Worm (Caenorhabditis elegans) whole organism, young adult: Measurements from ENCODE around the gene pkg-2.

Experiments
- B0019.2 ChIP-seq: fragments of 200-800 bp; sonication (Bioruptor generic); conservative IDR thresholded peaks from 2 replicates; pipeline ENCODE4 v1.3.6; 2022; ENCODE audit warnings: missing genetic modification reagents, missing genetic modification characterization, missing compliant biosample characterization
- C06A6.2 ChIP-seq: fragments of 200-800 bp; sonication (Bioruptor generic); conservative IDR thresholded peaks from 2 replicates; pipeline ENCODE4 v1.3.6; 2022; ENCODE audit warnings: missing genetic modification characterization, missing compliant biosample characterization
- D2030.7 ChIP-seq: fragments of 200-800 bp; sonication (Bioruptor generic); IDR thresholded peaks from 2 replicates; pipeline ENCODE4 v1.3.6; 2022; ENCODE audit warnings: missing genetic modification reagents, missing genetic modification characterization, missing compliant biosample characterization
- F10E7.11 ChIP-seq: sonication (generic microtip); optimal IDR thresholded peaks from 2 replicates; lab custom pipeline; 2017; ENCODE audit warnings: mild to moderate bottlenecking, missing genetic modification characterization, moderate library complexity, missing compliant biosample characterization
- F23B12.7 ChIP-seq: sonication (generic microtip); optimal IDR thresholded peaks from 2 replicates; lab custom pipeline; 2017; ENCODE audit warnings: missing genetic modification characterization, mild to moderate bottlenecking, missing compliant biosample characterization, antibody characterized with exemption, moderate library complexity; ENCODE audit not compliant: insufficient read depth
- F33H1.4 ChIP-seq: fragments of 200-800 bp; sonication (Bioruptor generic); IDR thresholded peaks from 2 replicates; pipeline ENCODE4 v1.3.6; 2022; ENCODE audit warnings: missing genetic modification reagents, missing genetic modification characterization, missing compliant biosample characterization
- F37B4.10 ChIP-seq: fragments of 200-800 bp; sonication (Bioruptor generic); IDR thresholded peaks from 2 replicates; pipeline ENCODE4 v1.3.6; 2022; ENCODE audit warnings: missing genetic modification characterization, missing compliant biosample characterization
- F52B5.7 ChIP-seq: sonication (generic microtip); optimal IDR thresholded peaks from 2 replicates; lab custom pipeline; 2016; ENCODE audit warnings: mild to moderate bottlenecking, missing genetic modification characterization, missing compliant biosample characterization
- F57A8.1 ChIP-seq: fragments of 200-800 bp; sonication (Bioruptor generic); optimal IDR thresholded peaks from 2 replicates; lab custom pipeline; 2018; ENCODE audit warnings: mild to moderate bottlenecking, missing genetic modification characterization, moderate library complexity, missing compliant biosample characterization
- K12H6.12 ChIP-seq: fragments of 200-800 bp; sonication (Bioruptor generic); optimal IDR thresholded peaks from 2 replicates; lab custom pipeline; 2018; ENCODE audit warnings: mild to moderate bottlenecking, missing genetic modification characterization, missing compliant biosample characterization
- Y53F4B.3 ChIP-seq: fragments of 200-800 bp; sonication (Bioruptor generic); IDR thresholded peaks from 2 replicates; pipeline ENCODE4 v1.3.6; 2022; ENCODE audit warnings: missing genetic modification reagents, missing genetic modification characterization, missing compliant biosample characterization
- Y56A3A.18 ChIP-seq: fragments of 200-800 bp; sonication (Bioruptor generic); IDR thresholded peaks from 2 replicates; pipeline ENCODE4 v1.3.6; 2022; ENCODE audit warnings: missing genetic modification reagents, missing genetic modification characterization, missing compliant biosample characterization
- Y67H2A.10 ChIP-seq: fragments of 200-800 bp; sonication (Bioruptor generic); conservative IDR thresholded peaks from 2 replicates; pipeline ENCODE4 v1.3.6; 2022; ENCODE audit warnings: missing genetic modification reagents, missing genetic modification characterization, missing compliant biosample characterization
- aptf-2 ChIP-seq: fragments of 200-800 bp; sonication (Bioruptor generic); conservative IDR thresholded peaks from 2 replicates; pipeline ENCODE4 v1.3.6; 2022; ENCODE audit warnings: missing genetic modification reagents, missing genetic modification characterization, missing compliant biosample characterization
- aptf-3 ChIP-seq: fragments of 200-800 bp; sonication (Bioruptor generic); IDR thresholded peaks from 2 replicates; pipeline ENCODE4 v1.3.6; 2022; ENCODE audit warnings: missing genetic modification characterization, missing compliant biosample characterization
- atf-7 ChIP-seq: sonication (generic microtip); optimal IDR thresholded peaks from 2 replicates; lab custom pipeline; 2017; ENCODE audit warnings: mild to moderate bottlenecking, missing genetic modification characterization, missing compliant biosample characterization
- attf-6 ChIP-seq: fragments of 200-800 bp; sonication (Bioruptor generic); IDR thresholded peaks from 2 replicates; pipeline ENCODE4 v1.3.6; 2022; ENCODE audit warnings: missing genetic modification reagents, missing genetic modification characterization, missing compliant biosample characterization
- ceh-58 ChIP-seq: fragments of 200-800 bp; sonication (Bioruptor generic); IDR thresholded peaks from 2 replicates; pipeline ENCODE4 v1.3.6; 2022; ENCODE audit warnings: missing genetic modification characterization, missing compliant biosample characterization
- ceh-79 ChIP-seq: sonication (generic microtip); optimal IDR thresholded peaks from 2 replicates; lab custom pipeline; 2017; ENCODE audit warnings: mild to moderate bottlenecking, missing genetic modification characterization, missing compliant biosample characterization
- ceh-91 ChIP-seq: fragments of 200-800 bp; sonication (Bioruptor generic); IDR thresholded peaks from 2 replicates; pipeline ENCODE4 v1.3.6; 2022; ENCODE audit warnings: missing genetic modification reagents, missing genetic modification characterization, missing compliant biosample characterization
- dox-1 ChIP-seq: fragments of 200-800 bp; sonication (Bioruptor generic); IDR thresholded peaks from 2 replicates; pipeline ENCODE4 v1.3.6; 2022; ENCODE audit warnings: missing genetic modification reagents, missing genetic modification characterization, missing compliant biosample characterization
- egrh-3 ChIP-seq: fragments of 200-800 bp; sonication (Bioruptor generic); IDR thresholded peaks from 2 replicates; pipeline ENCODE4 v1.3.6; 2022; ENCODE audit warnings: missing genetic modification reagents, missing genetic modification characterization, missing compliant biosample characterization
- hlh-12 ChIP-seq: sonication (generic microtip); optimal IDR thresholded peaks from 2 replicates; lab custom pipeline; 2016; ENCODE audit warnings: missing genetic modification characterization, missing compliant biosample characterization
- hlh-26 ChIP-seq: fragments of 200-800 bp; sonication (Bioruptor generic); conservative IDR thresholded peaks from 2 replicates; pipeline ENCODE4 v1.3.6; 2022; ENCODE audit warnings: missing genetic modification reagents, missing genetic modification characterization, missing compliant biosample characterization
- hmg-20 ChIP-seq: fragments of 200-800 bp; sonication (Bioruptor generic); IDR thresholded peaks from 2 replicates; pipeline ENCODE4 v1.3.6; 2022; ENCODE audit warnings: missing genetic modification reagents, missing genetic modification characterization, missing compliant biosample characterization
- hsf-1 ChIP-seq: fragments of 200-800 bp; sonication (Bioruptor generic); IDR thresholded peaks from 2 replicates; pipeline ENCODE4 v1.3.6; 2022; ENCODE audit warnings: missing genetic modification reagents, missing genetic modification characterization, missing compliant biosample characterization
- lag-1 ChIP-seq: fragments of 200-800 bp; sonication (Bioruptor generic); IDR thresholded peaks from 2 replicates; pipeline ENCODE4 v1.3.6; 2022; ENCODE audit warnings: missing genetic modification reagents, missing genetic modification characterization, missing compliant biosample characterization
- lin-40 ChIP-seq: sonication (generic microtip); optimal IDR thresholded peaks from 2 replicates; lab custom pipeline; 2016; ENCODE audit warnings: missing genetic modification characterization, mild to moderate bottlenecking, missing compliant biosample characterization, missing genotype, missing genetic modification reagents
- lsy-27 ChIP-seq: sonication (generic microtip); optimal IDR thresholded peaks from 2 replicates; lab custom pipeline; 2017; ENCODE audit warnings: missing genetic modification characterization, mild to moderate bottlenecking, missing compliant biosample characterization, antibody characterized with exemption, missing genotype, borderline replicate concordance; ENCODE audit not compliant: insufficient read depth
- madf-8 ChIP-seq: fragments of 200-800 bp; sonication (Bioruptor generic); conservative IDR thresholded peaks from 2 replicates; pipeline ENCODE4 v1.3.6; 2022; ENCODE audit warnings: missing genetic modification reagents, missing genetic modification characterization, missing compliant biosample characterization
- mcd-1 ChIP-seq: fragments of 200-800 bp; sonication (Bioruptor generic); IDR thresholded peaks from 2 replicates; pipeline ENCODE4 v1.3.6; 2022; ENCODE audit warnings: missing genetic modification reagents, missing genetic modification characterization, missing compliant biosample characterization
- nfya-1 ChIP-seq: sonication (generic microtip); optimal IDR thresholded peaks from 2 replicates; lab custom pipeline; 2017; ENCODE audit warnings: antibody characterized with exemption, missing compliant biosample characterization, missing genetic modification characterization, borderline replicate concordance; ENCODE audit not compliant: insufficient read depth
- nhr-27 ChIP-seq: fragments of 200-800 bp; sonication (Bioruptor generic); optimal IDR thresholded peaks from 2 replicates; lab custom pipeline; 2018; ENCODE audit warnings: mild to moderate bottlenecking, missing genetic modification characterization, moderate library complexity, missing compliant biosample characterization
- nhr-80 ChIP-seq: sonication (generic microtip); optimal IDR thresholded peaks from 2 replicates; lab custom pipeline; 2016; ENCODE audit warnings: missing genetic modification characterization, missing compliant biosample characterization
- pbrm-1 ChIP-seq: fragments of 200-800 bp; sonication (Bioruptor generic); IDR thresholded peaks from 2 replicates; pipeline ENCODE4 v1.3.6; 2022; ENCODE audit warnings: missing genetic modification reagents, missing genetic modification characterization, missing compliant biosample characterization
- sea-2 ChIP-seq: fragments of 200-800 bp; sonication (Bioruptor generic); IDR thresholded peaks from 2 replicates; pipeline ENCODE4 v1.3.6; 2022; ENCODE audit warnings: missing genetic modification characterization, missing compliant biosample characterization
- snpc-3.4 ChIP-seq: sonication (generic microtip); optimal IDR thresholded peaks from 2 replicates; lab custom pipeline; 2017; ENCODE audit warnings: missing genetic modification characterization, mild to moderate bottlenecking, missing compliant biosample characterization, antibody characterized with exemption, moderate library complexity, missing genotype, missing genetic modification reagents
- snpc-4 ChIP-seq, 5 experiments: fragments of 150-350 bp in 1 of 5; sonication (generic microtip) in 4 of 5; optimal IDR thresholded peaks; 2 replicates each; lab custom pipeline; 2014 to 2018; ENCODE audit warnings: missing genetic modification characterization in 5 of 5, missing biosample characterization in 3 of 5, antibody characterized with exemption in 2 of 5, mild to moderate bottlenecking in 2 of 5, missing compliant biosample characterization in 2 of 5, missing genotype in 2 of 5, moderate library complexity in 2 of 5, missing genetic modification reagents in 1 of 5
- sptf-2 ChIP-seq: fragments of 200-800 bp; sonication (Bioruptor generic); optimal IDR thresholded peaks from 2 replicates; lab custom pipeline; 2018; ENCODE audit warnings: mild to moderate bottlenecking, missing genetic modification characterization, missing compliant biosample characterization
- tbp1 ChIP-seq: fragments of 200-800 bp; sonication (Bioruptor generic); optimal IDR thresholded peaks from 2 replicates; lab custom pipeline; 2018; ENCODE audit warnings: mild to moderate bottlenecking, missing genetic modification characterization, missing compliant biosample characterization
- tbx-9 ChIP-seq: sonication (generic microtip); optimal IDR thresholded peaks from 2 replicates; lab custom pipeline; 2016; ENCODE audit warnings: borderline replicate concordance, missing genetic modification characterization, inconsistent platforms, missing compliant biosample characterization
- tlf-1 ChIP-seq: fragments of 200-800 bp; sonication (Bioruptor generic); optimal IDR thresholded peaks from 2 replicates; lab custom pipeline; 2018; ENCODE audit warnings: mild to moderate bottlenecking, missing genetic modification characterization, missing compliant biosample characterization
- unc-130 ChIP-seq: sonication (generic microtip); optimal IDR thresholded peaks from 2 replicates; lab custom pipeline; 2016; ENCODE audit warnings: missing genetic modification reagents, missing genetic modification characterization, missing compliant biosample characterization
- unc-62 ChIP-seq: fragments of 150-350 bp; optimal IDR thresholded peaks from 2 replicates; lab custom pipeline; 2014; ENCODE audit warnings: missing biosample characterization, missing genetic modification reagents, missing genetic modification characterization
- ztf-22 ChIP-seq: fragments of 200-800 bp; sonication (Bioruptor generic); optimal IDR thresholded peaks from 2 replicates; lab custom pipeline; 2018; ENCODE audit warnings: mild to moderate bottlenecking, missing genetic modification characterization, moderate library complexity, missing compliant biosample characterization
- ztf-25 ChIP-seq: fragments of 200-800 bp; sonication (Bioruptor generic); IDR thresholded peaks from 2 replicates; pipeline ENCODE4 v1.3.6; 2022; ENCODE audit warnings: missing genetic modification reagents, missing genetic modification characterization, missing compliant biosample characterization
- ztf-26 ChIP-seq: sonication (generic microtip); optimal IDR thresholded peaks from 2 replicates; lab custom pipeline; 2017; ENCODE audit warnings: missing genetic modification characterization, missing compliant biosample characterization
- ztf-3 ChIP-seq: fragments of 200-800 bp; sonication (Bioruptor generic); optimal IDR thresholded peaks from 2 replicates; lab custom pipeline; 2018; ENCODE audit warnings: mild to moderate bottlenecking, missing genetic modification characterization, missing compliant biosample characterization

pkg-2 gene

ce11 chrIV:8499956-8500355 lies 20.7 kb upstream of the pkg-2 start:
- peak; percentile 45; the same call in 1 of the 2 replicates for TF ChIP-seq ceh-91 (GFP tag; lab: Robert Waterston, UW)
- no peak for TF ChIP-seq aptf-2 (GFP tag; lab: Robert Waterston, UW)
- no peak for TF ChIP-seq tlf-1 (GFP tag; lab: Kevin White, UChicago)
- TF ChIP-seq madf-8 (GFP tag; lab: Robert Waterston, UW) = peak; percentile 55
- TF ChIP-seq hlh-12 (tag; lab: Kevin White, UChicago) = no peak
- no peak for TF ChIP-seq F52B5.7 (tag; lab: Kevin White, UChicago)
- TF ChIP-seq F33H1.4 (GFP tag; lab: Robert Waterston, UW) = peak; percentile 41
- TF ChIP-seq tbx-9 = no peak
- TF ChIP-seq Y53F4B.3 (GFP tag; lab: Robert Waterston, UW) = no peak
- TF ChIP-seq B0019.2 (GFP tag; lab: Robert Waterston, UW) = 0 out of 2 replicates have a peak, but pooled peaks have one; percentile 24
- TF ChIP-seq ztf-3 (GFP tag; lab: Kevin White, UChicago) = no peak
- peak; percentile 64; the same call in 1 of the 2 replicates for TF ChIP-seq pbrm-1 (GFP tag; lab: Robert Waterston, UW)
- no peak for TF ChIP-seq nhr-80
- no peak for TF ChIP-seq F37B4.10 (GFP tag; lab: Robert Waterston, UW)
- TF ChIP-seq lag-1 (GFP tag; lab: Robert Waterston, UW) = no peak
- TF ChIP-seq F10E7.11 = no peak
- TF ChIP-seq ztf-22 (GFP tag; lab: Kevin White, UChicago) = no peak
- no peak for TF ChIP-seq unc-130 (GFP tag; lab: Kevin White, UChicago)
- no peak for TF ChIP-seq C06A6.2 (GFP tag; lab: Robert Waterston, UW)
- no peak for TF ChIP-seq F57A8.1 (GFP tag; lab: Kevin White, UChicago)
- peak; percentile 85 for TF ChIP-seq hsf-1
- no peak for TF ChIP-seq mcd-1
- TF ChIP-seq nhr-27 (tag; lab: Kevin White, UChicago) = no peak
- no peak for TF ChIP-seq ztf-26
- no peak for TF ChIP-seq sptf-2 (GFP tag; lab: Kevin White, UChicago)
- TF ChIP-seq ceh-58 (GFP tag; lab: Robert Waterston, UW) = 0 out of 2 replicates have a peak, but pooled peaks have one; percentile 27
- no peak for TF ChIP-seq lin-40
- TF ChIP-seq hlh-26 (GFP tag; lab: Robert Waterston, UW) = no peak
- no peak for TF ChIP-seq ceh-79 (tag; lab: Kevin White, UChicago)
- TF ChIP-seq nfya-1 (tag; lab: Kevin White, UChicago) = no peak
- TF ChIP-seq hmg-20 (GFP tag; lab: Robert Waterston, UW) = no peak
- TF ChIP-seq Y56A3A.18 (GFP tag; lab: Robert Waterston, UW) = no peak
- TF ChIP-seq Y67H2A.10 = no peak
- no peak for TF ChIP-seq egrh-3 (GFP tag; lab: Robert Waterston, UW)
- TF ChIP-seq snpc-4 (GFP tag; optimal IDR thresholded peaks at IDR 0.05; lab: Kevin White, UChicago) = no peak
- TF ChIP-seq snpc-4 (tag; optimal IDR thresholded peaks at IDR 0.05; lab: Kevin White, UChicago) = no peak
- no peak for TF ChIP-seq dox-1 (GFP tag; lab: Robert Waterston, UW)
- TF ChIP-seq atf-7 (tag; lab: Kevin White, UChicago) = no peak
- TF ChIP-seq lsy-27 (tag; lab: Kevin White, UChicago) = no peak
- no peak for TF ChIP-seq aptf-3 (GFP tag; lab: Robert Waterston, UW)
- peak; percentile 32 for TF ChIP-seq snpc-3.4
- TF ChIP-seq F23B12.7 (tag; lab: Kevin White, UChicago) = no peak
- TF ChIP-seq tbp1 (GFP tag; lab: Kevin White, UChicago) = peak; percentile 4
- no peak for TF ChIP-seq sea-2 (GFP tag; lab: Robert Waterston, UW)
- no peak for TF ChIP-seq unc-62 (GFP tag; lab: Kevin White, UChicago)
- peak; percentile 86 for TF ChIP-seq ztf-25
- peak; percentile 64 for TF ChIP-seq attf-6 (GFP tag; lab: Robert Waterston, UW)
- no peak for TF ChIP-seq K12H6.12
- TF ChIP-seq D2030.7 (GFP tag; lab: Robert Waterston, UW) = peak; percentile 75
